Worm (Caenorhabditis elegans) whole organism, L1 larva: ENCODE measurements around the gene C44C10.5.

Experiments
- nhr-19 ChIP-seq: fragments of 200-800 bp; sonication (Bioruptor generic); conservative IDR thresholded peaks from 2 replicates; pipeline ENCODE4 v1.3.6; 2022; ENCODE audit warnings: missing genetic modification characterization, missing compliant biosample characterization
- nhr-90 ChIP-seq: sonication (generic microtip); optimal IDR thresholded peaks from 2 replicates; lab custom pipeline; 2016; ENCODE audit warnings: mild to moderate bottlenecking, missing genetic modification characterization, missing compliant biosample characterization; ENCODE audit not compliant: poor library complexity
- pqm-1 ChIP-seq: sonication (generic microtip); optimal IDR thresholded peaks from 3 replicates; lab custom pipeline; 2017; ENCODE audit warnings: missing biosample characterization, missing genetic modification characterization
- sptf-1 ChIP-seq: fragments of 150-350 bp; optimal IDR thresholded peaks from 2 replicates; lab custom pipeline; 2014; ENCODE audit warnings: missing biosample characterization, missing genetic modification characterization

DNA sequence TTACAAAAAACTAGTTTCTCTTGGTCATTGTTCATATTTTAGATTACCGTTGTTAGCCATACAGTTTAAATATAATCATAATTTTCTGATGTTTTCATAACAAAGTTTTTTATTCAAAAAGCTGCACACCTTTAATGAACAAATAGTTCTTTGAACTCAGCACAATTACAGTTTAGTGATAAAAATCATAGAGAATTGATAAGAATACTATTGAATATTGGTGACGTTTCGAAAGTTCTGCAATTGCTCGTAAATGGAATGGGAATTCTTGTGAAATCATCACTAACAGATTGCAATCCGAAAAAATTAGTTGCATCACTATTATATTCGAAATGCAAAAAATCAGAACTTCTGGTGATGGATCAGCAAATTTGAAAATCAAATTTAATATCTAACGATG, 43.8 kb downstream of the C44C10.5 start:
- no peak for TF ChIP-seq nhr-19 (GFP tag; lab: Robert Waterston, UW)
- no peak for TF ChIP-seq pqm-1
- TF ChIP-seq nhr-90 (tag; lab: Kevin White, UChicago): no peak
- TF ChIP-seq sptf-1 (tag; lab: Kevin White, UChicago): no peak
